Worm (Caenorhabditis elegans) whole organism, L2 larva: Measurements from ENCODE around the gene K07H8.8.

Experiments used
- F13H6.1 ChIP-seq: sonication (generic microtip); optimal IDR thresholded peaks from 2 replicates; lab custom pipeline; 2016; ENCODE audit warnings: missing genetic modification characterization, missing compliant biosample characterization
- alr-1 ChIP-seq: fragments of 150-350 bp; optimal IDR thresholded peaks from 2 replicates; lab custom pipeline; 2014; ENCODE audit warnings: missing biosample characterization, missing genetic modification characterization
- ama-1 ChIP-seq: fragments of 150-350 bp; optimal IDR thresholded peaks from 2 replicates; lab custom pipeline; 2018; ENCODE audit warnings: inconsistent platforms
- ceh-16 ChIP-seq: fragments of 150-350 bp; optimal IDR thresholded peaks from 2 replicates; lab custom pipeline; 2014; ENCODE audit warnings: missing biosample characterization, missing genetic modification characterization
- fos-1 ChIP-seq: fragments of 150-350 bp; optimal IDR thresholded peaks from 2 replicates; lab custom pipeline; 2014; ENCODE audit warnings: missing biosample characterization, missing genetic modification characterization
- mbf-1 ChIP-seq: sonication (generic microtip); optimal IDR thresholded peaks from 2 replicates; lab custom pipeline; 2017; ENCODE audit warnings: missing biosample characterization, missing genetic modification characterization
- nhr-23 ChIP-seq: fragments of 150-350 bp; optimal IDR thresholded peaks from 2 replicates; lab custom pipeline; 2014; ENCODE audit warnings: missing biosample characterization, missing genetic modification reagents, missing genetic modification characterization
- nhr-237 ChIP-seq: fragments of 150-350 bp; optimal IDR thresholded peaks from 2 replicates; lab custom pipeline; 2014; ENCODE audit warnings: missing biosample characterization, missing genetic modification characterization
- sma-3 ChIP-seq: sonication (generic microtip); optimal IDR thresholded peaks from 2 replicates; lab custom pipeline; 2016; ENCODE audit warnings: missing genetic modification reagents, missing genetic modification characterization, missing compliant biosample characterization
- unc-62 ChIP-seq: fragments of 150-350 bp; optimal IDR thresholded peaks from 2 replicates; lab custom pipeline; 2014; ENCODE audit warnings: missing biosample characterization, missing genetic modification reagents, missing genetic modification characterization
- ztf-11 ChIP-seq: sonication (generic microtip); optimal IDR thresholded peaks from 2 replicates; lab custom pipeline; 2017; ENCODE audit warnings: missing biosample characterization, missing genetic modification characterization
- ztf-4 ChIP-seq: fragments of 150-350 bp; optimal IDR thresholded peaks from 2 replicates; lab custom pipeline; 2014; ENCODE audit warnings: missing biosample characterization, missing genetic modification characterization

DNA sequence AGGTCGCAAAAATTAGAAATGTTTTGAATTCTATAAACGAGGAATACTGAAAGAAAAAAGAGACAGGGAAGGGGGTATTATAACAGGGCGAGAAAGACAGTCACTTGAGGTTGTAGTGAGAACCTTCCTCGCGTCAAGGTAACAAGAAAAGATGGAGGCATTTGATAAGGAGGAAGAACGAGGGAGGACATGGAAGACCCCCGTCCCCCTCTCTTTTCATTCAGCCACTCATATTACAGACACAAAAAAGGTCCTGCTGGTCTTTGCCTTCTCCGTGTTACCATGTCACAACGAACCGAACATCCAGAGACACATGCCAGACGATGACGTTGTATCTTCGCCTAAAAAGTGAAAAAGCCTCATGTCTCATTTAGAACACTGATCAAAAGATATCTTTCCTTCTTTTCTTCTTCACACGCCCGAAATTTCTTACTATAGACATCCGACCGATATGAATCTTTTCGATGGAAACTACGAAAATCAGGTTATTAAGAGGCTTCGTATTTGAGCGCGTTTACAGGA is 26.8 kb downstream of the K07H8.8 start:
- no peak for TF ChIP-seq nhr-23 (tag; lab: Kevin White, UChicago)
- TF ChIP-seq ztf-11 (tag; lab: Kevin White, UChicago): no peak
- TF ChIP-seq mbf-1 (tag; lab: Kevin White, UChicago): no peak
- peak; percentile 3 for TF ChIP-seq fos-1
- no peak for TF ChIP-seq unc-62 (GFP tag; lab: Kevin White, UChicago)
- TF ChIP-seq alr-1 (tag; lab: Kevin White, UChicago): no peak
- TF ChIP-seq sma-3 (GFP tag; lab: Kevin White, UChicago): no peak
- TF ChIP-seq ama-1 (lab: Kevin White, UChicago): no peak
- no peak for TF ChIP-seq ztf-4
- no peak for TF ChIP-seq nhr-237
- TF ChIP-seq ceh-16: no peak
- no peak for TF ChIP-seq F13H6.1 (tag; lab: Kevin White, UChicago)
